Worm (Caenorhabditis elegans) whole organism, dauer: Measurements from ENCODE around the gene pir-1.

ENCODE experiments used
- unc-62 ChIP-seq: sonication (generic microtip); optimal IDR thresholded peaks from 2 replicates; lab custom pipeline; 2017; ENCODE audit warnings: missing biosample characterization, missing genetic modification reagents, missing genetic modification characterization

The pir-1 gene

DNA sequence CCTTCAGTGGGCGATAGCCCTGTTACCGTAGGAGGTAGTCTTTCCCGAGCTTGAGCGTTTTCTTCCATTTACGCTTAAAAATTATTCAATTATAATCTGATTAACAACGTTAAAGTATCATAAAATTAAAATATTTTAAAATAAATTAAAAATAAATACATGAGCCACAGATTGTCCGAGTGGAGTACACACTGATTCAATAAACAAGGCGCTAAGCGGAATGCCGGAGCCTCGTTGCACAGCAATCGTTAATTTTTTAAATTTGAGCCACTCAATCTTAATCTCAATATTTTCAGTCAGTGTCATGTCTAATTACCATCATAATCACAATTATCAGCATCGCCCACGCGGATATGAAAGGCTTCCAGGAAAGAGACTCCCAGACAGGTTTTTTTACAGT is at the start of gene pir-1, which contains the start of gene sec-5:
pir-1 (plus strand) TSS at position 221 of the 400 bp plus-strand sequence.
sec-5 (minus strand) TSS at position 73 of the 400 bp plus-strand sequence.
- no peak for TF ChIP-seq unc-62 (GFP tag; lab: Kevin White, UChicago)

DNA sequence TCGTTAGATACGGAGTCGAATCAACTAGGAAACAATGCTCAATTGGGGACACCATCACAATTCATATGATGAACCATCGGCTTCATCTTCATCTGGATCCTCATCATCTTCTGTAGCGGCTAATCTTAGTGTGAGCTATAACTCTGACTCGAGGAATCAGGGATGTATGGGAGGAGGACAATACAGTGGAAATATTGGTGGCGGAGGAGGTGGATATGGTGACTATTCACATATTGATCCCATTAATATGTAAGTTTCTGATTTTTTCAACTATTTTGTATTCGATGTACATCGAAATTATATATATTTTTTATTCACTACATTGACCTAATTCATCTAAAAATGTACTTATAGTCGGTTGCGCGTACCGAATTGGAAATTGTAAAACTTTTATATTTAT is 49.7 kb upstream of the pir-1 start:
- no peak for TF ChIP-seq unc-62 (GFP tag; lab: Kevin White, UChicago)

DNA sequence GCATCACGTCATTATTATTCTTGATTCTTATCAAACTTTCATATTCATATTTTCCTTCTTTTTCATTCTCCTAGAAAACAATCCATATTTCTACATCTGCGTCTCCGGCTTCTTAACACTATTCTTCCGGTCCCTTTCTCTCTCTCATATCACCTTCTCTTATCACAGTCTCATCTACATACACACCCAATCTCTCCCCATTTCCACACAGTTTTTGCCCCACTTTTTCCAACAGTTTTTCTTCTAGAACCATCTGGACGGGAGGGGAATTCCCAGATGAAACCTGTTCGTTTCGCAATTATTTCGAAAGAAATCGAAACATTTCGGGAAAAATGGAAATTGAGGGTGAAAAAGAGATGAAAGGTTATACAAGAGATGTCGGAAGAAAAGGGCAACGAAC is 49.0 kb upstream of the pir-1 start:
- TF ChIP-seq unc-62 (GFP tag; lab: Kevin White, UChicago): no peak

DNA sequence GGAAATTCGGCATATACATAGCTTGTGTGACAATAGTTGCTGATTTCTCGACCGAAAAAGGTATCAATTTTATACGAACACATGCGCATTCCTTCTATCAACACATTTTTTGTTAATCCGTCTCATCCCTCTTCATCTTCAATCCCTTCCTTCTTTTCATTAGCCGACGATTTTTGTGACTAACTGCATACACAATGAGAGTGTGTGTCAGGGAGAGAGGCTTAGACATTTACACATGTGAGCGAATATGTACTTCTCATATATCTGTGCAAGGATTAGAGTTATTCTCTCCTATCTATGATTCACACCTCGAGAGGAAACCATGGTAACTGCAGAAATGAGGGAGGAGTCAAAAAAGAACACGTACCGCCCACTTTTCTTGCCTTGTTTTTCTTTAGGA is 46.8 kb upstream of the pir-1 start:
- TF ChIP-seq unc-62 (GFP tag; lab: Kevin White, UChicago): no peak

- no peak for TF ChIP-seq unc-62 (GFP tag; lab: Kevin White, UChicago)
Observed at ce11 chrII:9131363-9131762, 45.7 kb upstream of the pir-1 start, which contains the start of gene C16D2.1. Gene C16D2.1 (plus strand): TSS chrII:9131663.

ce11 chrII:9132338-9132737 is 44.8 kb upstream of the pir-1 start:
- TF ChIP-seq unc-62 (GFP tag; lab: Kevin White, UChicago): no peak

DNA sequence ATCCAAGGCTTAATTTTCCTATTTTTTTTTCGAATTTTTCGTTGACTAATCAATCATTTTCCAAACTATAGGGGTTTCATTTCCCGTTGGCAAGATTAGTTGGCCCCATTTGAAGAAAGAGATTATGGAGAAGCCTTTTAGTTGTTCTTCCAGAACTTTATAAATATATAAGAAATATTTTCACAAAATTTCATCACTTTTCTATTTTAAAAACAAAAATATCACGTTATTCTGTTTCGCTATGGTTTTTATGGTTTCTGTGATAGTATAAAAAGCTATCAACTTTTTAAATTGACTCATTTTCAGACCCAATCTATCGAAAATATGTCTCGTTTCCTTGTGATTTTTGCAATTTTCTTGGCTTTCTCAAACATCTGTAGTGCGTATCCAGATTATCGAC is 41.2 kb upstream of the pir-1 start, which contains the start of gene nlp-78:
nlp-78 (plus strand) TSS at position 301 of the 400 bp plus-strand sequence.
- TF ChIP-seq unc-62 (GFP tag; lab: Kevin White, UChicago): no peak

- no peak for TF ChIP-seq unc-62 (GFP tag; lab: Kevin White, UChicago)
Observed at ce11 chrII:9137803-9138202, 39.3 kb upstream of the pir-1 start, which contains the start of gene C16D2.3. Gene C16D2.3 (plus strand): TSS chrII:9138103.

ce11 chrII:9139172-9139700 is 37.9 kb upstream of the pir-1 start, which contains the start of gene Y9C2UA.1:
Gene Y9C2UA.1 (plus strand): TSS chrII:9139650.
- no peak for TF ChIP-seq unc-62 (GFP tag; lab: Kevin White, UChicago)

ce11 chrII:9141110-9141509 is 36.0 kb upstream of the pir-1 start:
- no peak for TF ChIP-seq unc-62 (GFP tag; lab: Kevin White, UChicago)

ce11 chrII:9143795-9144194 is 33.3 kb upstream of the pir-1 start:
- TF ChIP-seq unc-62 (GFP tag; lab: Kevin White, UChicago): no peak

- TF ChIP-seq unc-62 (GFP tag; lab: Kevin White, UChicago): no peak
Observed at ce11 chrII:9144366-9144765, 32.7 kb upstream of the pir-1 start.

DNA sequence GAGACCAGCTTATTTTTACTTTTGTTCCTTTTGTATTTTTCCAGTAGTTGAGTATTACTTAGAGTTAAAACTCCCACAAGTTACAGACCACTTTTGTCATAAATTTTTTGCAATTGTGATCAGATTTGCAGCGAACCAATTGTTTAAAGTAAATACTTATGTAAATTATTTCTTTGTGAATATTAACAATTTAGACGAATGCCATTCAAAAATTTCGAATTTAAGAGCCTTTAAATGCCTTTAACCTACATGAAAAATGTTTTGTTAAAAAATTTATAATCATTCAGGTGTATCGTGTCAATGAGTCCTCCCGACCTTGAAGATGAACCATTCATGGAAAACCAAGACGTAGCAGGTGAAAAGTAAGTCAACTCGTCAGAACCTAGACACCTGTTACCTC is 31.1 kb upstream of the pir-1 start, which contains the start of gene W07A12.4:
W07A12.4 (plus strand) TSS at position 301 of the 400 bp plus-strand sequence.
- no peak for TF ChIP-seq unc-62 (GFP tag; lab: Kevin White, UChicago)

DNA sequence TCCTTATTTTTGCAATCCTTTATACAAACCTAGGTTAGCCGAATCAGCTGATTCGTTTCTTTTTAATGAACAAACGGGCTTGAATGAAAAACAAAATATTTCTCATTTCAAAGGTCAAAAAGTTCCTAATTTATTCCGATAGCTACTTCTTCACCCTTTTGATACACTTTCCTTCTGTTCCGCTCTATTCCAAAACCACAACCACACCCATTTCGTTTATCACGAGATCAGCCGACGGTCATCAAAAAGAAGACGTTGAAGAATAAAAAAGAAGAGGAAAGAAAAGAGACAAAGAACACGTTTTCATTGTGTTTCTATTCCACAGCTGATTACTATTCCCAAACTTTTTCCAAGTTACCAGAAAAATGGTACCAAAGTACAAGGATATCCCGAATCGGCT is 29.0 kb upstream of the pir-1 start:
- TF ChIP-seq unc-62 (GFP tag; lab: Kevin White, UChicago): no peak

- TF ChIP-seq unc-62 (GFP tag; lab: Kevin White, UChicago): no peak
Observed at ce11 chrII:9152231-9152630, 24.9 kb upstream of the pir-1 start, which contains the start of gene col-78. Gene col-78 (plus strand): TSS chrII:9152531.

DNA sequence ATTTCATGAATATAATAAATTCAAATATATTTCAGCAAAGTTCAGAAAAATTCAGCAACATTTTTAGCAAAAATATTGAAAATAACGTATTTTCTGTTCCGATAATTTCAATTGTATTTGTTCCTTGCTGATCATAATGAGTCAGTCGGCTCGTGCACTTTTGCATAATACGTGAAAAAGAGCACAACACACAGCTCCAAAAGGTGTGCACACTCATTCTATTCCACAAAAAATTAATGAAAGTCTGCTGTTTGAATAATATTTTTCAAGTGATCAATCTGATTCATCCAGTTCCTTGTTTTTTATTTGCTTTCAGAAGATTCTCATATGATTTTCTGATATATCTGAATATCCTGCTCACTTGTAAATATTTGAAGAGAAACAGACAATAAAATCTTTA is 22.8 kb upstream of the pir-1 start:
- TF ChIP-seq unc-62 (GFP tag; lab: Kevin White, UChicago): no peak

- no peak for TF ChIP-seq unc-62 (GFP tag; lab: Kevin White, UChicago)
Observed at ce11 chrII:9156277-9156676, 20.8 kb upstream of the pir-1 start.
